Fruit fly (Drosophila melanogaster) whole organism, embryonic: ENCODE data around the gene CG4586.

Experiments used
- Awh ChIP-seq: fragments of 200-800 bp; sonication (Bioruptor generic); IDR thresholded peaks from 2 replicates; pipeline ENCODE4, ENCODE4 v1.3.6; 2022; ENCODE audit warnings: missing biosample characterization, missing genetic modification characterization
- Bgb ChIP-seq: fragments of 200-800 bp; sonication (Bioruptor generic); IDR thresholded peaks from 2 replicates; pipeline ENCODE4 v1.3.6; 2022; ENCODE audit warnings: missing biosample characterization, missing genetic modification characterization; ENCODE audit not compliant: partially characterized antibody
- CG10462 ChIP-seq: fragments of 200-800 bp; sonication (Bioruptor generic); optimal IDR thresholded peaks from 2 replicates; lab custom pipeline; 2016; ENCODE audit warnings: missing biosample characterization, missing genetic modification characterization
- CG11247 ChIP-seq: fragments of 200-800 bp; sonication (Bioruptor generic); IDR thresholded peaks from 2 replicates; pipeline ENCODE4 v1.3.6; 2022; ENCODE audit warnings: missing biosample characterization, missing genetic modification characterization
- CG12219 ChIP-seq: fragments of 200-800 bp; sonication (Bioruptor generic); optimal IDR thresholded peaks from 3 replicates; lab custom pipeline; 2018; ENCODE audit warnings: missing biosample characterization, mild to moderate bottlenecking, missing genetic modification characterization
- CG12236 ChIP-seq: fragments of 200-800 bp; sonication (Bioruptor generic); optimal IDR thresholded peaks from 2 replicates; lab custom pipeline; 2016; ENCODE audit warnings: missing biosample characterization, missing genetic modification characterization
- CG14441 ChIP-seq: fragments of 200-800 bp; sonication (Bioruptor generic); IDR thresholded peaks from 2 replicates; pipeline ENCODE4 v1.3.6; 2022; ENCODE audit warnings: missing biosample characterization, missing genetic modification characterization
- CG17385 ChIP-seq: fragments of 200-800 bp; sonication (Bioruptor generic); optimal IDR thresholded peaks from 3 replicates; lab custom pipeline; 2018; ENCODE audit warnings: missing biosample characterization, mild to moderate bottlenecking, missing genetic modification characterization
- CG1792 ChIP-seq: fragments of 200-800 bp; sonication (Bioruptor generic); optimal IDR thresholded peaks from 2 replicates; lab custom pipeline; 2016; ENCODE audit warnings: missing biosample characterization, missing genetic modification characterization
- CG31441 ChIP-seq: fragments of 200-800 bp; sonication (Bioruptor generic); IDR thresholded peaks from 2 replicates; pipeline ENCODE4 v1.3.6; 2022; ENCODE audit warnings: missing biosample characterization, missing genetic modification characterization
- CG32532 ChIP-seq: fragments of 200-800 bp; sonication (Bioruptor generic); IDR thresholded peaks from 2 replicates; pipeline ENCODE4 v1.3.6; 2022; ENCODE audit warnings: missing biosample characterization, missing genetic modification characterization
- CG33557 ChIP-seq: fragments of 200-800 bp; sonication (Bioruptor generic); optimal IDR thresholded peaks from 2 replicates; lab custom pipeline; 2019; ENCODE audit warnings: missing biosample characterization, mild to moderate bottlenecking, missing genetic modification characterization, moderate library complexity
- CG4360 ChIP-seq: fragments of 200-800 bp; sonication (Bioruptor generic); IDR thresholded peaks from 2 replicates; pipeline ENCODE4 v1.3.6; 2022; ENCODE audit warnings: missing biosample characterization, missing genetic modification characterization
- CG4730 ChIP-seq: fragments of 200-800 bp; sonication (Bioruptor generic); IDR thresholded peaks from 2 replicates; pipeline ENCODE4 v1.3.6; 2022; ENCODE audit warnings: missing biosample characterization, missing genetic modification characterization
- CG5953 ChIP-seq: fragments of 200-800 bp; sonication (Bioruptor generic); IDR thresholded peaks from 2 replicates; pipeline ENCODE4 v1.3.6; 2022; ENCODE audit warnings: missing biosample characterization, missing genetic modification characterization
- CG6272 ChIP-seq: fragments of 200-800 bp; sonication (Bioruptor generic); IDR thresholded peaks from 2 replicates; pipeline ENCODE4 v1.3.6; 2022; ENCODE audit warnings: missing biosample characterization, missing genetic modification characterization
- CG6813 ChIP-seq: fragments of 200-800 bp; sonication (Bioruptor generic); optimal IDR thresholded peaks from 2 replicates; lab custom pipeline; 2017; ENCODE audit warnings: missing biosample characterization, missing genetic modification characterization, mild to moderate bottlenecking, moderate library complexity, missing genetic modification reagents
- CG7271 ChIP-seq: fragments of 200-800 bp; sonication (Bioruptor generic); optimal IDR thresholded peaks from 2 replicates; lab custom pipeline; 2018; ENCODE audit warnings: missing biosample characterization, mild to moderate bottlenecking, missing genetic modification characterization, moderate library complexity
- CG7786 ChIP-seq: fragments of 200-800 bp; sonication (Bioruptor generic); optimal IDR thresholded peaks from 2 replicates; lab custom pipeline; 2016; ENCODE audit warnings: missing biosample characterization, missing genetic modification characterization
- Chrac-16 ChIP-seq: fragments of 200-800 bp; sonication (Bioruptor generic); optimal IDR thresholded peaks from 3 replicates; lab custom pipeline; 2016; ENCODE audit warnings: missing biosample characterization, missing genetic modification characterization
- D19B ChIP-seq: fragments of 200-800 bp; sonication (Bioruptor generic); optimal IDR thresholded peaks from 2 replicates; lab custom pipeline; 2017; ENCODE audit warnings: missing biosample characterization, mild to moderate bottlenecking, missing genetic modification characterization
- Dfd ChIP-seq, 2 experiments: fragments of >200 bp; optimal IDR thresholded peaks; 2 replicates each; lab custom pipeline; 2017; ENCODE audit warnings: missing biosample characterization in 2 of 2, missing genetic modification characterization in 2 of 2
- Drgx ChIP-seq: fragments of 200-800 bp; sonication (Bioruptor generic); IDR thresholded peaks from 2 replicates; pipeline ENCODE4 v1.3.6; 2022; ENCODE audit warnings: missing biosample characterization, missing genetic modification characterization
- Ets65A ChIP-seq: fragments of 200-800 bp; sonication (Bioruptor generic); peaks from one replicate; lab custom pipeline; 2016; ENCODE audit warnings: missing biosample characterization, missing genetic modification characterization
- HmgD ChIP-seq: fragments of 200-800 bp; sonication (Bioruptor generic); optimal IDR thresholded peaks from 3 replicates; lab custom pipeline; 2016; ENCODE audit warnings: missing biosample characterization, missing genetic modification characterization
- Kr ChIP-seq: fragments of 200-800 bp; sonication (Bioruptor generic); optimal IDR thresholded peaks from 2 replicates; lab custom pipeline; 2017; ENCODE audit warnings: missing biosample characterization, mild to moderate bottlenecking, missing genetic modification characterization
- Lhr ChIP-seq: fragments of 200-800 bp; sonication (Bioruptor generic); optimal IDR thresholded peaks from 3 replicates; lab custom pipeline; 2017; ENCODE audit warnings: mild to moderate bottlenecking, missing biosample characterization, missing genetic modification reagents, missing genetic modification characterization
- Meics ChIP-seq: fragments of 200-800 bp; sonication (Bioruptor generic); optimal IDR thresholded peaks from 2 replicates; lab custom pipeline; 2017; ENCODE audit warnings: missing biosample characterization, mild to moderate bottlenecking, missing genetic modification characterization
- NK7.1 ChIP-seq: fragments of 200-800 bp; sonication (Bioruptor generic); optimal IDR thresholded peaks from 3 replicates; lab custom pipeline; 2016; ENCODE audit warnings: missing biosample characterization, missing genetic modification characterization
- Optix ChIP-seq: fragments of 200-800 bp; sonication (Bioruptor generic); IDR thresholded peaks from 3 replicates; pipeline ENCODE4 v1.3.6; 2022; ENCODE audit warnings: missing biosample characterization, missing genetic modification characterization
- PHDP ChIP-seq: fragments of 200-800 bp; sonication (Bioruptor generic); optimal IDR thresholded peaks from 3 replicates; lab custom pipeline; 2018; ENCODE audit warnings: missing biosample characterization, mild to moderate bottlenecking, missing genetic modification characterization, moderate library complexity
- Tbp ChIP-seq: fragments of >200 bp; optimal IDR thresholded peaks from 2 replicates; lab custom pipeline; 2018; ENCODE audit warnings: missing biosample characterization, missing genetic modification characterization
- Usf ChIP-seq: fragments of 200-800 bp; sonication (Bioruptor generic); optimal IDR thresholded peaks from 2 replicates; lab custom pipeline; 2017; ENCODE audit warnings: missing genotype, missing biosample characterization, missing genetic modification characterization
- bcd ChIP-seq: fragments of 200-800 bp; sonication (Bioruptor generic); optimal IDR thresholded peaks from 2 replicates; lab custom pipeline; 2017; ENCODE audit warnings: missing biosample characterization, mild to moderate bottlenecking, missing genetic modification characterization
- croc ChIP-seq: fragments of 200-800 bp; sonication (Bioruptor generic); conservative IDR thresholded peaks from 3 replicates; pipeline ENCODE4 v1.3.6; 2022; ENCODE audit warnings: missing biosample characterization, missing genetic modification characterization
- ewg ChIP-seq: fragments of 200-800 bp; sonication (Bioruptor generic); optimal IDR thresholded peaks from 3 replicates; lab custom pipeline; 2017; ENCODE audit warnings: mild to moderate bottlenecking, missing biosample characterization, missing genetic modification reagents, missing genetic modification characterization
- gcm2 ChIP-seq: fragments of 200-800 bp; sonication (Bioruptor generic); optimal IDR thresholded peaks from 2 replicates; lab custom pipeline; 2016; ENCODE audit warnings: missing biosample characterization, missing genetic modification characterization
- jigr1 ChIP-seq: fragments of 200-800 bp; sonication (Bioruptor generic); IDR thresholded peaks from 3 replicates; pipeline ENCODE4 v1.3.6; 2022; ENCODE audit warnings: missing biosample characterization, missing genetic modification characterization
- kah ChIP-seq: fragments of 200-800 bp; sonication (Bioruptor generic); optimal IDR thresholded peaks from 2 replicates; lab custom pipeline; 2018; ENCODE audit warnings: missing biosample characterization, mild to moderate bottlenecking, missing genetic modification characterization
- kay ChIP-seq: fragments of 200-800 bp; sonication (Bioruptor generic); optimal IDR thresholded peaks from 2 replicates; lab custom pipeline; 2016; ENCODE audit warnings: missing biosample characterization, missing genetic modification characterization
- lbe ChIP-seq: fragments of 200-800 bp; sonication (Bioruptor generic); optimal IDR thresholded peaks from 2 replicates; lab custom pipeline; 2016; ENCODE audit warnings: missing biosample characterization, mild to moderate bottlenecking, missing genetic modification characterization
- oc ChIP-seq: fragments of 200-800 bp; sonication (Bioruptor generic); optimal IDR thresholded peaks from 2 replicates; lab custom pipeline; 2018; ENCODE audit warnings: missing biosample characterization, mild to moderate bottlenecking, missing genetic modification characterization, moderate library complexity
- org-1 ChIP-seq: fragments of 200-800 bp; sonication (Bioruptor generic); optimal IDR thresholded peaks from 2 replicates; lab custom pipeline; 2017; ENCODE audit warnings: missing biosample characterization, missing genetic modification characterization
- p53 ChIP-seq: fragments of 200-800 bp; sonication (Bioruptor generic); optimal IDR thresholded peaks from 2 replicates; lab custom pipeline; 2016; ENCODE audit warnings: missing biosample characterization, missing genetic modification characterization
- pfk ChIP-seq: fragments of 200-800 bp; sonication (Bioruptor generic); optimal IDR thresholded peaks from 2 replicates; lab custom pipeline; 2018; ENCODE audit warnings: missing biosample characterization, mild to moderate bottlenecking, missing genetic modification characterization, moderate library complexity
- phol ChIP-seq: fragments of 200-800 bp; sonication (Bioruptor generic); optimal IDR thresholded peaks from 3 replicates; lab custom pipeline; 2018; ENCODE audit warnings: missing biosample characterization, mild to moderate bottlenecking, missing genetic modification characterization, moderate library complexity
- pros ChIP-seq: fragments of 200-800 bp; sonication (Bioruptor generic); optimal IDR thresholded peaks from 3 replicates; lab custom pipeline; 2019; ENCODE audit warnings: missing biosample characterization, mild to moderate bottlenecking, missing genetic modification characterization, moderate library complexity
- ro ChIP-seq: fragments of 200-800 bp; sonication (Bioruptor generic); IDR thresholded peaks from 2 replicates; pipeline ENCODE4 v1.3.6; 2022; ENCODE audit warnings: missing biosample characterization, missing genetic modification characterization
- sug ChIP-seq: fragments of 200-800 bp; optimal IDR thresholded peaks from 2 replicates; lab custom pipeline; 2019; ENCODE audit warnings: missing biosample characterization, mild to moderate bottlenecking, missing genetic modification characterization, moderate library complexity
- tap ChIP-seq: fragments of 200-800 bp; optimal IDR thresholded peaks from 3 replicates; lab custom pipeline; 2019; ENCODE audit warnings: missing biosample characterization, mild to moderate bottlenecking, missing genetic modification characterization, moderate library complexity
- z ChIP-seq: fragments of 200-800 bp; sonication (Bioruptor generic); IDR thresholded peaks from 3 replicates; pipeline ENCODE4 v1.3.6; 2022; ENCODE audit warnings: missing biosample characterization, missing genetic modification characterization
- zen2 ChIP-seq: fragments of 200-800 bp; sonication (Bioruptor generic); IDR thresholded peaks from 3 replicates; pipeline ENCODE4 v1.3.6; 2022; ENCODE audit warnings: missing biosample characterization, missing genetic modification characterization; ENCODE audit not compliant: partially characterized antibody

Gene CG4586

dm6 chrX:6993753-6994152, 24.0 kb downstream of the CG4586 start (continued):
- TF ChIP-seq ewg (GFP tag; lab: Kevin White, UChicago), result peak; percentile 46
- TF ChIP-seq NK7.1, result peak; percentile 28
- no peak for TF ChIP-seq CG7271 (tag; lab: Kevin White, UChicago)
- TF ChIP-seq CG33557 (GFP tag; lab: Kevin White, UChicago), result no peak
- TF ChIP-seq Ets65A (GFP tag; lab: Kevin White, UChicago), result peak; percentile 96
- peak; percentile 75 for TF ChIP-seq PHDP (tag; lab: Kevin White, UChicago)
- TF ChIP-seq Optix, result peak; percentile 66; the same call in 1 of the 3 replicates
- TF ChIP-seq Tbp (GFP tag; lab: Kevin White, UChicago), result no peak
- TF ChIP-seq jigr1 (GFP tag; lab: Robert Waterston, UW), result peak; percentile 44; the same call in 1 of the 3 replicates
- TF ChIP-seq CG6813 (GFP tag; lab: Kevin White, UChicago), result peak; percentile 50
- TF ChIP-seq CG17385 (GFP tag; lab: Kevin White, UChicago), result peak; percentile 70
- peak; percentile 27 for TF ChIP-seq Usf (GFP tag; lab: Kevin White, UChicago)
- peak; percentile 70 for TF ChIP-seq Awh
- no peak for TF ChIP-seq p53
- TF ChIP-seq CG11247, result peak; percentile 59
- no peak for TF ChIP-seq sug (tag; lab: Kevin White, UChicago)
- TF ChIP-seq kah (GFP tag; lab: Kevin White, UChicago), result no peak
- TF ChIP-seq croc (GFP tag; lab: Robert Waterston, UW), result peak; percentile 47; the same call in 2 of the 3 replicates
- TF ChIP-seq CG31441 (GFP tag; lab: Robert Waterston, UW), result peak; percentile 76
- TF ChIP-seq pros (GFP tag; lab: Kevin White, UChicago), result no peak
- peak; percentile 26 for TF ChIP-seq CG12236
- peak; percentile 10 for TF ChIP-seq oc
- TF ChIP-seq Bgb (GFP tag; lab: Robert Waterston, UW), result no peak
- peak; percentile 62 for TF ChIP-seq CG12219 (GFP tag; lab: Kevin White, UChicago)
- no peak for TF ChIP-seq CG10462
- TF ChIP-seq CG4730 (GFP tag; lab: Robert Waterston, UW), result peak; percentile 73
- peak; percentile 30 for TF ChIP-seq gcm2
- TF ChIP-seq CG4360, result no peak
- peak; percentile 58; the same call in 1 of the 3 replicates for TF ChIP-seq z (GFP tag; lab: Robert Waterston, UW)
- TF ChIP-seq CG7786, result peak; percentile 70
- peak; percentile 34 for TF ChIP-seq HmgD
- TF ChIP-seq ro (GFP tag; lab: Robert Waterston, UW), result peak; percentile 35; the same call in 1 of the 2 replicates
- TF ChIP-seq CG6272 (GFP tag; lab: Robert Waterston, UW), result peak; percentile 64
- no peak for TF ChIP-seq pfk (GFP tag; lab: Kevin White, UChicago)
- no peak for TF ChIP-seq Kr
- peak; percentile 70 for TF ChIP-seq CG1792 (GFP tag; lab: Kevin White, UChicago)
- peak; percentile 0 for TF ChIP-seq Lhr
- peak; percentile 73 for TF ChIP-seq bcd
- peak; percentile 45 for TF ChIP-seq Chrac-16 (GFP tag; lab: Kevin White, UChicago)
- no peak for TF ChIP-seq tap (tag; lab: Kevin White, UChicago)
- peak; percentile 55 for TF ChIP-seq D19B (GFP tag; lab: Kevin White, UChicago)
- no peak for TF ChIP-seq zen2
- TF ChIP-seq CG32532, result peak; percentile 80
- TF ChIP-seq phol (tag; lab: Kevin White, UChicago), result peak; percentile 64
- TF ChIP-seq Meics (GFP tag; lab: Kevin White, UChicago), result peak; percentile 70
- peak; percentile 57 for TF ChIP-seq org-1 (GFP tag; lab: Kevin White, UChicago)
- TF ChIP-seq kay (GFP tag; lab: Kevin White, UChicago), result no peak
- peak; percentile 76 for TF ChIP-seq lbe (GFP tag; lab: Kevin White, UChicago)
- no peak for TF ChIP-seq Drgx (GFP tag; lab: Robert Waterston, UW)
- TF ChIP-seq CG5953 (GFP tag; lab: Robert Waterston, UW), result peak; percentile 74
- TF ChIP-seq Dfd (GFP tag; optimal IDR thresholded peaks at IDR 0.05; lab: Kevin White, UChicago), result no peak
- peak; percentile 91 for TF ChIP-seq CG14441
